Fruit fly (Drosophila melanogaster) whole organism, embryonic: Measurements from ENCODE around the gene CG6443.

Source experiments
- Awh ChIP-seq: fragments of 200-800 bp; sonication (Bioruptor generic); IDR thresholded peaks from 2 replicates; pipeline ENCODE4, ENCODE4 v1.3.6; 2022; ENCODE audit warnings: missing biosample characterization, missing genetic modification characterization
- Blimp-1 ChIP-seq: fragments of 200-800 bp; sonication (Bioruptor generic); optimal IDR thresholded peaks from 3 replicates; lab custom pipeline; 2018; ENCODE audit warnings: missing biosample characterization, missing genetic modification characterization, mild to moderate bottlenecking, moderate library complexity, missing genetic modification reagents
- CG10654 ChIP-seq: fragments of 200-800 bp; sonication (Bioruptor generic); optimal IDR thresholded peaks from 2 replicates; lab custom pipeline; 2016; ENCODE audit warnings: missing biosample characterization, missing genetic modification characterization
- CG11398 ChIP-seq: fragments of 200-800 bp; sonication (Bioruptor generic); optimal IDR thresholded peaks from 2 replicates; lab custom pipeline; 2016; ENCODE audit warnings: missing biosample characterization, missing genetic modification characterization
- CG11723 ChIP-seq: fragments of 200-800 bp; sonication (Bioruptor generic); optimal IDR thresholded peaks from 2 replicates; lab custom pipeline; 2017; ENCODE audit warnings: missing biosample characterization, mild to moderate bottlenecking, missing genetic modification characterization
- CG12219 ChIP-seq: fragments of 200-800 bp; sonication (Bioruptor generic); optimal IDR thresholded peaks from 3 replicates; lab custom pipeline; 2018; ENCODE audit warnings: missing biosample characterization, mild to moderate bottlenecking, missing genetic modification characterization
- CG1233 ChIP-seq: fragments of 200-800 bp; sonication (Bioruptor generic); optimal IDR thresholded peaks from 4 replicates; lab custom pipeline; 2018; ENCODE audit warnings: missing biosample characterization, mild to moderate bottlenecking, missing genetic modification characterization
- CG18599 ChIP-seq: fragments of 200-800 bp; sonication (Bioruptor generic); optimal IDR thresholded peaks from 3 replicates; lab custom pipeline; 2017; ENCODE audit warnings: missing biosample characterization, missing genetic modification characterization, mild to moderate bottlenecking, moderate library complexity, missing genetic modification reagents
- CG4617 ChIP-seq: fragments of 200-800 bp; sonication (Bioruptor generic); optimal IDR thresholded peaks from 3 replicates; lab custom pipeline; 2016; ENCODE audit warnings: missing biosample characterization, missing genetic modification characterization, borderline replicate concordance
- CG5180 ChIP-seq: fragments of 200-800 bp; sonication (Bioruptor generic); optimal IDR thresholded peaks from 3 replicates; lab custom pipeline; 2017; ENCODE audit warnings: missing biosample characterization, missing genetic modification characterization, mild to moderate bottlenecking, moderate library complexity, missing genetic modification reagents
- CG6791 ChIP-seq: fragments of 200-800 bp; sonication (Bioruptor generic); IDR thresholded peaks from 3 replicates; pipeline ENCODE4 v1.3.6; 2022; ENCODE audit warnings: missing biosample characterization, missing genetic modification characterization; ENCODE audit not compliant: partially characterized antibody
- CG7745 ChIP-seq: fragments of 200-800 bp; sonication (Bioruptor generic); optimal IDR thresholded peaks from 2 replicates; lab custom pipeline; 2018; ENCODE audit warnings: missing biosample characterization, mild to moderate bottlenecking, missing genetic modification characterization, moderate library complexity
- CG9817 ChIP-seq: fragments of 200-800 bp; sonication (Bioruptor generic); optimal IDR thresholded peaks from 2 replicates; lab custom pipeline; 2018; ENCODE audit warnings: missing biosample characterization, mild to moderate bottlenecking, missing genetic modification characterization, moderate library complexity
- CTCF ChIP-seq: fragments of 200-800 bp; sonication (Bioruptor generic); optimal IDR thresholded peaks from 2 replicates; lab custom pipeline; 2017; ENCODE audit warnings: missing biosample characterization, mild to moderate bottlenecking, missing genetic modification characterization, moderate library complexity
- D19A ChIP-seq: fragments of 200-800 bp; optimal IDR thresholded peaks from 3 replicates; lab custom pipeline; 2019; ENCODE audit warnings: missing biosample characterization, mild to moderate bottlenecking, missing genetic modification characterization, moderate library complexity
- Dbx ChIP-seq: fragments of 200-800 bp; sonication (Bioruptor generic); IDR thresholded peaks from 3 replicates; pipeline ENCODE4 v1.3.6; 2022; ENCODE audit warnings: missing biosample characterization, missing genetic modification characterization
- Deaf1 ChIP-seq: fragments of 200-800 bp; optimal IDR thresholded peaks from 3 replicates; lab custom pipeline; 2019; ENCODE audit warnings: missing biosample characterization, mild to moderate bottlenecking, missing genetic modification characterization, moderate library complexity
- E2f2 ChIP-seq: fragments of 200-800 bp; sonication (Bioruptor generic); IDR thresholded peaks from 2 replicates; pipeline ENCODE4 v1.3.6; 2022; ENCODE audit warnings: missing biosample characterization, missing genetic modification characterization
- Elba2 ChIP-seq: fragments of 200-800 bp; sonication (Bioruptor generic); optimal IDR thresholded peaks from 3 replicates; lab custom pipeline; 2016; ENCODE audit warnings: missing biosample characterization, missing genetic modification characterization
- Ets65A ChIP-seq: fragments of 200-800 bp; sonication (Bioruptor generic); peaks from one replicate; lab custom pipeline; 2016; ENCODE audit warnings: missing biosample characterization, missing genetic modification characterization
- H2.0 ChIP-seq: fragments of 200-800 bp; sonication (Bioruptor generic); IDR thresholded peaks from 2 replicates; pipeline ENCODE4 v1.3.6; 2022; ENCODE audit warnings: missing biosample characterization, missing genetic modification characterization
- Hand ChIP-seq: fragments of 200-800 bp; sonication (Bioruptor generic); optimal IDR thresholded peaks from 2 replicates; lab custom pipeline; 2017; ENCODE audit warnings: mild to moderate bottlenecking, missing biosample characterization, missing genetic modification reagents, missing genetic modification characterization
- Hmr ChIP-seq: fragments of 200-800 bp; sonication (Bioruptor generic); optimal IDR thresholded peaks from 3 replicates; lab custom pipeline; 2017; ENCODE audit warnings: mild to moderate bottlenecking, missing biosample characterization, missing genetic modification reagents, missing genetic modification characterization
- Hr3 ChIP-seq: fragments of 200-800 bp; sonication (Bioruptor generic); optimal IDR thresholded peaks from 3 replicates; lab custom pipeline; 2016; ENCODE audit warnings: missing biosample characterization, missing genetic modification characterization
- Hr39 ChIP-seq: fragments of >200 bp; optimal IDR thresholded peaks from 2 replicates; lab custom pipeline; 2017
- Hr78 ChIP-seq, 2 experiments: fragments of 200-800 bp in 1 of 2; fragments of >200 bp in 1 of 2; sonication (Bioruptor generic) in 1 of 2; optimal IDR thresholded peaks; 2 replicates each; lab custom pipeline; 2017 to 2019; ENCODE audit warnings: missing biosample characterization in 2 of 2, missing genetic modification characterization in 2 of 2, mild to moderate bottlenecking in 1 of 2, moderate library complexity in 1 of 2
- PHDP ChIP-seq: fragments of 200-800 bp; sonication (Bioruptor generic); optimal IDR thresholded peaks from 3 replicates; lab custom pipeline; 2018; ENCODE audit warnings: missing biosample characterization, mild to moderate bottlenecking, missing genetic modification characterization, moderate library complexity
- Sry-δ ChIP-seq: fragments of 200-800 bp; sonication (Bioruptor generic); optimal IDR thresholded peaks from 2 replicates; lab custom pipeline; 2016; ENCODE audit warnings: missing biosample characterization, missing genetic modification characterization
- Vsx1 ChIP-seq: fragments of 200-800 bp; sonication (Bioruptor generic); optimal IDR thresholded peaks from 2 replicates; lab custom pipeline; 2017; ENCODE audit warnings: missing biosample characterization, mild to moderate bottlenecking, missing genetic modification characterization, missing genetic modification reagents
- Xbp1 ChIP-seq: fragments of 200-800 bp; sonication (Bioruptor generic); optimal IDR thresholded peaks from 3 replicates; lab custom pipeline; 2016; ENCODE audit warnings: missing biosample characterization, mild to moderate bottlenecking, missing genetic modification characterization
- az2 ChIP-seq: fragments of 200-800 bp; sonication (Bioruptor generic); optimal IDR thresholded peaks from 3 replicates; lab custom pipeline; 2016; ENCODE audit warnings: missing biosample characterization, missing genetic modification characterization
- dan ChIP-seq: fragments of 200-800 bp; sonication (Bioruptor generic); IDR thresholded peaks from 2 replicates; pipeline ENCODE4 v1.3.6; 2022; ENCODE audit warnings: missing biosample characterization, missing genetic modification characterization
- dm ChIP-seq: fragments of 200-800 bp; sonication (Bioruptor generic); optimal IDR thresholded peaks from 3 replicates; lab custom pipeline; 2016; ENCODE audit warnings: missing biosample characterization, missing genetic modification characterization
- dmrt99B ChIP-seq: fragments of 200-800 bp; sonication (Bioruptor generic); optimal IDR thresholded peaks from 2 replicates; lab custom pipeline; 2018; ENCODE audit warnings: missing biosample characterization, mild to moderate bottlenecking, missing genetic modification characterization, moderate library complexity
- ems ChIP-seq: fragments of 200-800 bp; sonication (Bioruptor generic); optimal IDR thresholded peaks from 3 replicates; lab custom pipeline; 2016; ENCODE audit warnings: missing biosample characterization, missing genetic modification characterization
- eve ChIP-seq, 2 experiments: fragments of >200 bp; optimal IDR thresholded peaks; 2 replicates each; lab custom pipeline; 2017; ENCODE audit warnings: missing biosample characterization in 2 of 2, missing genetic modification characterization in 2 of 2
- fd3F ChIP-seq: fragments of 200-800 bp; sonication (Bioruptor generic); optimal IDR thresholded peaks from 2 replicates; lab custom pipeline; 2018; ENCODE audit warnings: missing biosample characterization, mild to moderate bottlenecking, missing genetic modification characterization, moderate library complexity
- gsb-n ChIP-seq: fragments of 200-800 bp; sonication (Bioruptor generic); optimal IDR thresholded peaks from 3 replicates; lab custom pipeline; 2018; ENCODE audit warnings: missing biosample characterization, mild to moderate bottlenecking, missing genetic modification characterization
- kah ChIP-seq: fragments of 200-800 bp; sonication (Bioruptor generic); optimal IDR thresholded peaks from 2 replicates; lab custom pipeline; 2018; ENCODE audit warnings: missing biosample characterization, mild to moderate bottlenecking, missing genetic modification characterization
- knrl ChIP-seq: fragments of 200-800 bp; sonication (Bioruptor generic); IDR thresholded peaks from 3 replicates; pipeline ENCODE4 v1.3.6; 2022; ENCODE audit warnings: missing biosample characterization, missing genetic modification characterization; ENCODE audit not compliant: partially characterized antibody
- odd ChIP-seq: fragments of 200-800 bp; sonication (Bioruptor generic); optimal IDR thresholded peaks from 2 replicates; lab custom pipeline; 2017; ENCODE audit warnings: missing biosample characterization, mild to moderate bottlenecking, missing genetic modification characterization
- pan ChIP-seq, 4 experiments: fragments of >200 bp in 3 of 4; fragments of 200-800 bp in 1 of 4; sonication (Bioruptor generic) in 1 of 4; optimal IDR thresholded peaks in 3 of 4; IDR thresholded peaks in 1 of 4; 2 replicates each; pipeline versions ENCODE4 v1.3.6 to Lab custom; 2017 to 2022; ENCODE audit warnings: missing biosample characterization in 2 of 4, missing genetic modification characterization in 2 of 4, mixed read lengths in 1 of 4
- pho ChIP-seq: fragments of 200-800 bp; sonication (Bioruptor generic); optimal IDR thresholded peaks from 2 replicates; lab custom pipeline; 2016; ENCODE audit warnings: missing biosample characterization, missing genetic modification characterization
- phol ChIP-seq: fragments of 200-800 bp; sonication (Bioruptor generic); optimal IDR thresholded peaks from 3 replicates; lab custom pipeline; 2018; ENCODE audit warnings: missing biosample characterization, mild to moderate bottlenecking, missing genetic modification characterization, moderate library complexity
- slp2 ChIP-seq: fragments of 200-800 bp; sonication (Bioruptor generic); optimal IDR thresholded peaks from 2 replicates; lab custom pipeline; 2016; ENCODE audit warnings: missing biosample characterization, missing genetic modification characterization
- ssp ChIP-seq: fragments of 200-800 bp; sonication (Bioruptor generic); IDR thresholded peaks from 2 replicates; pipeline ENCODE4 v1.3.6; 2022; ENCODE audit warnings: missing biosample characterization, missing genetic modification characterization
- tap ChIP-seq: fragments of 200-800 bp; optimal IDR thresholded peaks from 3 replicates; lab custom pipeline; 2019; ENCODE audit warnings: missing biosample characterization, mild to moderate bottlenecking, missing genetic modification characterization, moderate library complexity
- tin ChIP-seq: fragments of 200-800 bp; sonication (Bioruptor generic); optimal IDR thresholded peaks from 3 replicates; lab custom pipeline; 2016; ENCODE audit warnings: missing biosample characterization, missing genetic modification characterization
- unpg ChIP-seq: fragments of 200-800 bp; sonication (Bioruptor generic); optimal IDR thresholded peaks from 3 replicates; lab custom pipeline; 2018; ENCODE audit warnings: missing biosample characterization, mild to moderate bottlenecking, missing genetic modification characterization, moderate library complexity

The CG6443 gene

DNA sequence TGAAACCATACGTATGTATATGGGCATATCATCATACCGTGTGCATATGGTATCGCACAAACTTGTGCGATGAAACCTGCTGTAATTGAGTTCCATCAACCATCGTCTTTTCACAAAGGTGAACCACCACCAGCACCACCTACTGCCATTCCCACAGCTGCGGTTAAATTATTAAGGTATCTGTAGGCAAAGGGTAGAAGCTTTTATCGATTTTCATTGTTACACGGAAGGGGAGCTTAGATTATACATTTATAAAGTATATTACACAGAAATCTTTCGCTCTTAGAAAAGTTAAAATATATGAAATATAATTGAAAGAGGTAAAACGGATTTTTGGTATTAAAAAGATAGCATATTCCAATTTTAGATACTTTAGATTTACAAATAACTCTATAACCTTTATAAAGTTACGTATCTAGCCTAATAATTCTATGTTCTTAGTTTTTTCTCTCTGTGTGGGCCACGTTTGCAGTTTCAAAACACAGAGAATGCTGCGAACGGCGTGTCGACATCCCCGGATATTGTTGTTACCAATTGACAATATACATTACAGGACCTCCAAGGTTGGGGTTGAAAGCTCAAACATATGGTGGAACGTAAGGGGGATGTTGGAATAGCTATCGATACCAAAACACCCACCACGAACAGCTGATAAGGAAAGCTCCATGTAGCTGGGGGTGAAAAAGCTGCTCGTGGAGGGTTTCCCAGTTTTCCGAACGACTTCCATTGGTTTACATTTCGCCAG lies 31.8 kb downstream of the CG6443 start, which contains the start of gene CG6495 (continued):
- TF ChIP-seq CG9817 (tag; lab: Kevin White, UChicago) (peak; percentile 32), E2f2 (no peak), Deaf1 (tag; lab: Kevin White, UChicago) (peak; percentile 69), az2 (peak; percentile 19), D19A (tag; lab: Kevin White, UChicago) (peak; percentile 57), Ets65A (GFP tag; lab: Kevin White, UChicago) (no peak), ems (GFP tag; lab: Kevin White, UChicago) (peak; percentile 5), Vsx1 (GFP tag; lab: Kevin White, UChicago) (peak; percentile 17), CG5180 (GFP tag; lab: Kevin White, UChicago) (peak; percentile 0), phol (tag; lab: Kevin White, UChicago) (peak; percentile 55), gsb-n (tag; lab: Kevin White, UChicago) (no peak), tin (GFP tag; lab: Kevin White, UChicago) (peak; percentile 15), Xbp1 (GFP tag; lab: Kevin White, UChicago) (peak; percentile 51), kah (GFP tag; lab: Kevin White, UChicago) (no peak), Dbx (GFP tag; lab: Robert Waterston, UW) (peak; percentile 67), CG12219 (GFP tag; lab: Kevin White, UChicago) (no peak), knrl (GFP tag; lab: Robert Waterston, UW) (no peak), CG1233 (GFP tag; lab: Kevin White, UChicago) (peak; percentile 30), Hr3 (GFP tag; lab: Kevin White, UChicago) (peak; percentile 5), Sry-δ (GFP tag; lab: Kevin White, UChicago) (no peak), CG11398 (GFP tag; lab: Kevin White, UChicago) (no peak), Blimp-1 (GFP tag; lab: Kevin White, UChicago) (peak; percentile 59), pho (GFP tag; lab: Kevin White, UChicago) (no peak), Hr78 (GFP tag; optimal IDR thresholded peaks at IDR 0.05; lab: Kevin White, UChicago) (no peak), dan (GFP tag; lab: Robert Waterston, UW) (no peak), unpg (GFP tag; lab: Kevin White, UChicago) (peak; percentile 70), Hmr (GFP tag; lab: Kevin White, UChicago) (peak; percentile 67), Awh (GFP tag; lab: Robert Waterston, UW) (peak; percentile 51), H2.0 (GFP tag; lab: Robert Waterston, UW) (no peak), PHDP (tag; lab: Kevin White, UChicago) (peak; percentile 76), CG4617 (GFP tag; lab: Kevin White, UChicago) (no peak), CG11723 (GFP tag; lab: Kevin White, UChicago) (no peak), fd3F (GFP tag; lab: Kevin White, UChicago) (peak; percentile 18), CG10654 (GFP tag; lab: Kevin White, UChicago) (no peak), dmrt99B (tag; lab: Kevin White, UChicago) (peak; percentile 82), ssp (GFP tag; lab: Robert Waterston, UW) (peak; percentile 37; the same call in 1 of the 2 replicates), pan (optimal IDR thresholded peaks at IDR 0.05; lab: Kevin White, UChicago) (no peak), pan (GFP tag; optimal IDR thresholded peaks at IDR 0.05 in 1 of 2, IDR thresholded peaks at IDR 0.05 in 1 of 2) (peak in 1 of 2 experiments; percentile 29), CG6791 (GFP tag; lab: Robert Waterston, UW) (no peak), Elba2 (GFP tag; lab: Kevin White, UChicago) (no peak), CG7745 (tag; lab: Kevin White, UChicago) (no peak), slp2 (no peak), Hand (GFP tag; lab: Kevin White, UChicago) (peak; percentile 63), odd (GFP tag; lab: Kevin White, UChicago) (no peak), CG18599 (GFP tag; lab: Kevin White, UChicago) (peak; percentile 86), CTCF (GFP tag; lab: Kevin White, UChicago) (no peak), tap (tag; lab: Kevin White, UChicago) (peak; percentile 49), Hr39 (lab: Kevin White, UChicago) (no peak), dm (GFP tag; lab: Kevin White, UChicago) (no peak), eve (GFP tag; optimal IDR thresholded peaks at IDR 0.05; lab: Kevin White, UChicago) (no peak)
